Fruit fly (Drosophila melanogaster) whole organism, pupa: ENCODE data around the gene CG11617.

Experiments
- CG12605 ChIP-seq: fragments of 200-800 bp; sonication (Bioruptor generic); IDR thresholded peaks from 2 replicates; pipeline ENCODE4 v1.3.6; 2022; ENCODE audit warnings: missing biosample characterization, missing genetic modification characterization
- CG15710 ChIP-seq: fragments of 200-800 bp; sonication (Bioruptor generic); optimal IDR thresholded peaks from 2 replicates; lab custom pipeline; 2018; ENCODE audit warnings: missing biosample characterization, mild to moderate bottlenecking, missing genetic modification characterization, moderate library complexity
- CG34367 ChIP-seq: fragments of 200-800 bp; sonication (Bioruptor generic); optimal IDR thresholded peaks from 2 replicates; lab custom pipeline; 2018; ENCODE audit warnings: missing biosample characterization, mild to moderate bottlenecking, missing genetic modification characterization
- CG8159 ChIP-seq: fragments of 200-800 bp; sonication (Bioruptor generic); optimal IDR thresholded peaks from 3 replicates; lab custom pipeline; 2018; ENCODE audit warnings: missing biosample characterization, mild to moderate bottlenecking, missing genetic modification characterization, moderate library complexity
- Pif1B ChIP-seq: fragments of 200-800 bp; sonication (Bioruptor generic); optimal IDR thresholded peaks from 3 replicates; lab custom pipeline; 2016; ENCODE audit warnings: missing biosample characterization, missing genetic modification characterization
- gl ChIP-seq: fragments of 200-800 bp; sonication (Bioruptor generic); optimal IDR thresholded peaks from 2 replicates; lab custom pipeline; 2018; ENCODE audit warnings: missing biosample characterization, mild to moderate bottlenecking, missing genetic modification characterization

DNA sequence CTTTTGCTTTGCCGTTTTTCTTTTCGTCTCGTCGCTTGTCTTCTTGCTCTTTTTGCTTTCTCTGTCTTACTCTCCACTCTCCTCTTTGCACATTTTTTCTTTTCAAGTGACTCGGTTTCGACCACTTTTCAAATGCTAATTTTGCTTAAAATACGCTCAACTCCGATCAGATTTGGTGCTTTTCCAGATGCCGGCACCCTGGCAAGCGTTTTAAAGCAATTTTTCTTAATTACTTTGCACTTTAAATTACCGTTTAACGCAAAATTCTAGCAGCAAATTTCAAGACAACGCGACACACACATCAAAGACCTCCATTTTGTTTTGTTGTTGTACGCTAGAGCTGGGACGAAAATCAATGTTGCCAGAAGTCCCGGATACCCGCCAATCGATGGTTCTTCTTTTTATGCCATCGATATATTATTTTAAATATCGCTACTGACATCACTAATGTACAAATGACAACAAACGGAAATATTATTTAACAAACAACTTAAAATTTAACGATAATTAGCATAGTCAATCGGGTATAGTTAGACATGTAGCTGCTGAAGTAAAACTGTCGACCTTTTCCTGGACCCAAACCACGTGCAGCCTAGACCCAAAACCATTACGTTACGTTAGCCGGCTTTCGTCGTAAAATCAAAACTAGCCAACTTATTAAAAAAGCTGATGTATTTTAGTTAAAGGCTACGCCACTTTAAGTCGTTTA, 43.6 kb upstream of the CG11617 start, which contains the start of gene kis:
- TF ChIP-seq CG12605 (GFP tag; lab: Robert Waterston, UW) (no peak; the same call in 1 of the 2 replicates), Pif1B (GFP tag; lab: Kevin White, UChicago) (no peak), CG15710 (tag; lab: Kevin White, UChicago) (peak; percentile 16), CG8159 (tag; lab: Kevin White, UChicago) (peak; percentile 39), CG34367 (tag; lab: Kevin White, UChicago) (no peak), gl (tag; lab: Kevin White, UChicago) (peak; percentile 30)
